Worm (Caenorhabditis elegans) whole organism, L1 larva: ENCODE measurements around the gene srh-187.

Source experiments
- C34B4.2 ChIP-seq: sonication (generic microtip); optimal IDR thresholded peaks from 2 replicates; lab custom pipeline; 2017; ENCODE audit warnings: mild to moderate bottlenecking, missing genetic modification characterization, missing compliant biosample characterization
- Y116A8C.19 ChIP-seq: sonication (generic microtip); optimal IDR thresholded peaks from 2 replicates; lab custom pipeline; 2016; ENCODE audit warnings: missing compliant biosample characterization, missing genetic modification characterization, borderline replicate concordance
- aha-1 ChIP-seq: fragments of 150-350 bp; optimal IDR thresholded peaks from 2 replicates; lab custom pipeline; 2014; ENCODE audit warnings: missing biosample characterization, missing genetic modification characterization
- alr-1 ChIP-seq: fragments of 200-800 bp; sonication (Bioruptor generic); optimal IDR thresholded peaks from 2 replicates; lab custom pipeline; 2018; ENCODE audit warnings: borderline replicate concordance, mild to moderate bottlenecking, missing genetic modification characterization, missing compliant biosample characterization
- blmp-1 ChIP-seq: fragments of 150-350 bp; optimal IDR thresholded peaks from 2 replicates; lab custom pipeline; 2014; ENCODE audit warnings: missing biosample characterization, missing genetic modification characterization
- ceh-63 ChIP-seq: fragments of 200-800 bp; sonication (Bioruptor generic); optimal IDR thresholded peaks from 2 replicates; lab custom pipeline; 2018; ENCODE audit warnings: mild to moderate bottlenecking, missing genetic modification characterization, missing compliant biosample characterization
- ceh-8 ChIP-seq: fragments of 200-800 bp; sonication (Bioruptor generic); optimal IDR thresholded peaks from 2 replicates; lab custom pipeline; 2018; ENCODE audit warnings: mild to moderate bottlenecking, missing genetic modification characterization, moderate library complexity, missing compliant biosample characterization
- ceh-82 ChIP-seq, 3 experiments: fragments of 150-350 bp in 1 of 3; sonication (generic microtip) in 2 of 3; optimal IDR thresholded peaks; 2 replicates each; lab custom pipeline; 2014 to 2017; ENCODE audit warnings: missing biosample characterization in 3 of 3, missing genetic modification characterization in 3 of 3
- ceh-88 ChIP-seq: fragments of 200-800 bp; sonication (Bioruptor generic); IDR thresholded peaks from 2 replicates; pipeline ENCODE4 v1.3.6; 2022; ENCODE audit warnings: missing genetic modification characterization, missing compliant biosample characterization
- efl-1 ChIP-seq, 4 experiments: fragments of 150-350 bp; optimal IDR thresholded peaks in 3 of 4; peaks in 1 of 4; 1 replicate in 1 of 4; 2 replicates in 3 of 4; lab custom pipeline; 2014; ENCODE audit warnings: missing biosample characterization in 2 of 4, missing genetic modification characterization in 2 of 4, missing genetic modification reagents in 2 of 4
- elt-2 ChIP-seq: sonication (generic microtip); optimal IDR thresholded peaks from 2 replicates; lab custom pipeline; 2016; ENCODE audit warnings: missing genetic modification characterization, mild to moderate bottlenecking, inconsistent platforms, missing compliant biosample characterization, missing genetic modification reagents
- ets-5 ChIP-seq: fragments of 200-800 bp; sonication (Bioruptor generic); IDR thresholded peaks from 2 replicates; pipeline ENCODE4 v1.3.6; 2022; ENCODE audit warnings: missing genetic modification characterization, missing compliant biosample characterization
- fkh-10 ChIP-seq: sonication (generic microtip); optimal IDR thresholded peaks from 2 replicates; lab custom pipeline; 2017; ENCODE audit warnings: missing biosample characterization, missing genetic modification reagents, missing genetic modification characterization
- fkh-8 ChIP-seq: sonication (generic microtip); optimal IDR thresholded peaks from 2 replicates; lab custom pipeline; 2016; ENCODE audit warnings: mild to moderate bottlenecking, missing genetic modification characterization, missing compliant biosample characterization
- hlh-4 ChIP-seq: sonication (generic microtip); optimal IDR thresholded peaks from 2 replicates; lab custom pipeline; 2016; ENCODE audit warnings: mild to moderate bottlenecking, missing genetic modification characterization, missing compliant biosample characterization
- irx-1 ChIP-seq: sonication (generic microtip); optimal IDR thresholded peaks from 2 replicates; lab custom pipeline; 2016; ENCODE audit warnings: missing genetic modification characterization, missing compliant biosample characterization
- jun-1 ChIP-seq: fragments of 150-350 bp; optimal IDR thresholded peaks from 2 replicates; lab custom pipeline; 2014; ENCODE audit warnings: missing biosample characterization, missing genetic modification reagents, missing genetic modification characterization
- lin-14 ChIP-seq: fragments of 200-800 bp; sonication (Bioruptor generic); optimal IDR thresholded peaks from 2 replicates; lab custom pipeline; 2018; ENCODE audit warnings: mild to moderate bottlenecking, missing genetic modification characterization, moderate library complexity, missing compliant biosample characterization
- lir-3 ChIP-seq: sonication (generic microtip); optimal IDR thresholded peaks from 2 replicates; lab custom pipeline; 2016; ENCODE audit warnings: mild to moderate bottlenecking, missing genetic modification characterization, moderate library complexity, missing compliant biosample characterization; ENCODE audit not compliant: poor library complexity
- lsy-2 ChIP-seq, 2 experiments: fragments of 150-350 bp; optimal IDR thresholded peaks; 2 replicates each; lab custom pipeline; 2014; ENCODE audit warnings: missing biosample characterization in 2 of 2, missing genetic modification characterization in 2 of 2
- nhr-11 ChIP-seq: fragments of 150-350 bp; optimal IDR thresholded peaks from 2 replicates; lab custom pipeline; 2014; ENCODE audit warnings: missing biosample characterization, missing genetic modification characterization
- nhr-12 ChIP-seq: sonication (generic microtip); optimal IDR thresholded peaks from 2 replicates; lab custom pipeline; 2017; ENCODE audit warnings: missing biosample characterization, missing genetic modification characterization
- nhr-237 ChIP-seq: fragments of 150-350 bp; optimal IDR thresholded peaks from 2 replicates; lab custom pipeline; 2014; ENCODE audit warnings: missing biosample characterization, missing genetic modification characterization
- nhr-47 ChIP-seq: sonication (generic microtip); optimal IDR thresholded peaks from 2 replicates; lab custom pipeline; 2016; ENCODE audit warnings: mild to moderate bottlenecking, missing genetic modification characterization, moderate library complexity, missing compliant biosample characterization
- nhr-71 ChIP-seq: sonication (generic microtip); optimal IDR thresholded peaks from 2 replicates; lab custom pipeline; 2016; ENCODE audit warnings: mild to moderate bottlenecking, missing genetic modification characterization, moderate library complexity, missing compliant biosample characterization
- nhr-84 ChIP-seq: sonication (generic microtip); optimal IDR thresholded peaks from 2 replicates; lab custom pipeline; 2017; ENCODE audit warnings: missing biosample characterization, missing genetic modification characterization
- nhr-85 ChIP-seq: sonication (generic microtip); peaks from one replicate; lab custom pipeline; 2016; ENCODE audit warnings: missing genetic modification characterization, inconsistent platforms, missing compliant biosample characterization
- nhr-90 ChIP-seq: sonication (generic microtip); optimal IDR thresholded peaks from 2 replicates; lab custom pipeline; 2016; ENCODE audit warnings: mild to moderate bottlenecking, missing genetic modification characterization, missing compliant biosample characterization; ENCODE audit not compliant: poor library complexity
- pag-3 ChIP-seq: sonication (generic microtip); optimal IDR thresholded peaks from 2 replicates; lab custom pipeline; 2017; ENCODE audit warnings: missing genetic modification characterization, mild to moderate bottlenecking, missing compliant biosample characterization, antibody characterized with exemption, borderline replicate concordance; ENCODE audit not compliant: insufficient read depth
- pax-3 ChIP-seq: fragments of 200-800 bp; sonication (Bioruptor generic); optimal IDR thresholded peaks from 2 replicates; lab custom pipeline; 2018; ENCODE audit warnings: mild to moderate bottlenecking, missing genetic modification characterization, moderate library complexity, missing compliant biosample characterization
- pqm-1 ChIP-seq: sonication (generic microtip); optimal IDR thresholded peaks from 3 replicates; lab custom pipeline; 2017; ENCODE audit warnings: missing biosample characterization, missing genetic modification characterization
- sup-37 ChIP-seq: fragments of 200-800 bp; sonication (Bioruptor generic); optimal IDR thresholded peaks from 2 replicates; lab custom pipeline; 2018; ENCODE audit warnings: mild to moderate bottlenecking, missing genetic modification characterization, missing compliant biosample characterization
- tbx-2 ChIP-seq: sonication (generic microtip); optimal IDR thresholded peaks from 2 replicates; lab custom pipeline; 2016; ENCODE audit warnings: missing genetic modification characterization, missing compliant biosample characterization
- unc-62 ChIP-seq: fragments of 150-350 bp; optimal IDR thresholded peaks from 2 replicates; lab custom pipeline; 2014; ENCODE audit warnings: missing biosample characterization, missing genetic modification reagents, missing genetic modification characterization
- unc-86 ChIP-seq: sonication (generic microtip); optimal IDR thresholded peaks from 2 replicates; lab custom pipeline; 2016; ENCODE audit warnings: missing genetic modification characterization, missing compliant biosample characterization
- vab-15 ChIP-seq: sonication (generic microtip); optimal IDR thresholded peaks from 2 replicates; lab custom pipeline; 2017; ENCODE audit warnings: missing genotype, mild to moderate bottlenecking, missing genetic modification characterization, missing compliant biosample characterization
- xbp-1 ChIP-seq: sonication (generic microtip); optimal IDR thresholded peaks from 2 replicates; lab custom pipeline; 2016; ENCODE audit warnings: missing genetic modification characterization, missing compliant biosample characterization

srh-187 gene

DNA sequence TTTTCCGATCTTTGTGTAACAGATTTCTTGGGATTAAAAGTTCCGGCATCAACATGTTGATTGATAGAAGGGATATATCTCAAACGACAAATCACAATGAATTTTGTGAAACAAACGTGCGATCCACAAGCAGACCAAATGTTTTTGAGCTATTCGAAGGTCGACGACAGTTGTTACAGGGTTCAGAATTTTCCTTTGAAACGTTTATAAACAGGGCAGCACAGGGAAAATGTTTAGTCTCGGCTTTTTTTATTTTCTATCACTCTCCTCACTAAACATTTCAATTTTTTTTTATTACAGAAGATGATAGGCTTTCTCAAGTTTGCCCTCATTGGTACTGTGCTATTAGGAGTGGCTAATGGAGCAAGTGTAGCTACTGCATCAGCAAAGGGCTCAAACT lies 25.2 kb upstream of the srh-187 start, which contains the start of gene exc-13:
Gene exc-13 (plus strand): TSS at position 301 of the 400 bp plus-strand sequence.
- TF ChIP-seq nhr-12, result no peak
- TF ChIP-seq nhr-71, result peak; percentile 5
- TF ChIP-seq, all 84 proteins: peak for 1

DNA sequence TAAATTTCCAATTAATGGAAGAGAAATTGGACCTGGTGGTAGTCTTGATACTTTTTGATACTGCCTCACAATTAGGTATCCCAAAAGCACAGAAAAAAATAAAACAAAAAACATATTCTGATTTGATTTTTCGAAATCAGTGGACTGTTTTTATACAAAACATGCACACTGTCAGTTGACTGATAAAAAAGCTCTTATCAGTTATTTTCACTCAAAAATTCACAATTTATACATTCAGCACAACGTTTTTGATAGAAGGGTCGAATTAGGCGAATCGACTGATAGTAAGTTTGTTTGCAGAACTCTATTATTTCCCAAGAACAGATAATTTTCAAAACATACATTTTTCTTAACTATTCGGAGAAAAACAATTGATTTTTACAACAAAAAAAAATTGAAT lies 24.3 kb upstream of the srh-187 start, which contains the start of gene cyp-35A2:
Gene cyp-35A2 (minus strand): TSS at position 124 of the 400 bp plus-strand sequence.
- no peak for TF ChIP-seq ceh-63 (GFP tag; lab: Kevin White, UChicago)
- no peak for TF ChIP-seq unc-86 (tag; lab: Kevin White, UChicago)
- TF ChIP-seq elt-2 (tag; lab: Kevin White, UChicago), result peak; percentile 90

DNA sequence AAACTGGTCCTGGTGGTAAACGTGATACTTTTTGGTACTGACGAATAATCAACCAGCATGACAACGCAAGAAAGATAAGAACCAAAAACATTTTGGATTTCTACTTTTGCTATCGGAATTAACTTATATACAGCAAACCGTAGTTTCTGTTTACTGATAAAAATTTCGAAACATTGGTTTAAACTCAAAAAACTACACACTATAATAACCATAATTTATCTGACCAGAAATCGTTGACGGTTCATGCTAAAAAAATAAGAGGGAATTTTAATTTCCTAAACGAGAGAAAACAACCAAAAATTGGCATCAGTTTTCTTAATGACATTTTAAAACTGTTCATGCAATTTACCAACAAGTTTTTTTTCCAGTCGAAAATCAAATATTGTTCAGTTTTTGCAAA lies 21.9 kb upstream of the srh-187 start, which contains the start of gene cyp-35A1:
Gene cyp-35A1 (minus strand): TSS at position 101 of the 400 bp plus-strand sequence.
- TF ChIP-seq sup-37 (no peak), efl-1 (optimal IDR thresholded peaks at IDR 0.05; lab: Kevin White, UChicago) (no peak), efl-1 (GFP tag; optimal IDR thresholded peaks at IDR 0.05 in 1 of 2; lab: Kevin White, UChicago) (peak in 1 of 2 experiments; percentile 37)

DNA sequence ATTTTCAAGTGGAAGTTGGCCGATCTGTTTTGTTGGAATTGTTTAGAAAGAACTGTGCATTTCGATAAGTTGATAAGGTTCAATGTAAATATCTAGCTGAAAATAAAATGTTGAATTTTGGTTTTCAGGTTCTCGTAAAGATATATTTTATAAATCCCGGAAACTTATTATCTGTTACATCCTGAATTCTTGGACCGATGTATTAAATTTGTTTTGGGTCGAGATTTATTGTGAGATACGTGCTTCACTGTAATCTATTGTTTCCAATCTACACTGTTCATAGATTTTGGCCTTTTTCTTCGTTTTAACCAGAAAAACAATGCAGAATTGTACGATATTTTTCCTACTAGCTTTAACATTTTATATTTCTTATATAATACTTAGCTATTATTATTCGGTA lies 17.4 kb upstream of the srh-187 start, which contains the start of gene C03G6.6:
Gene C03G6.6 (plus strand): TSS at position 301 of the 400 bp plus-strand sequence.
- TF ChIP-seq ceh-8 (GFP tag; lab: Kevin White, UChicago), result no peak
- TF ChIP-seq Y116A8C.19 (tag; lab: Kevin White, UChicago), result no peak
- TF ChIP-seq lir-3 (tag; lab: Kevin White, UChicago), result no peak
- TF ChIP-seq xbp-1, result no peak
- no peak for TF ChIP-seq jun-1
- no peak for TF ChIP-seq pqm-1
- TF ChIP-seq C34B4.2 (tag; lab: Kevin White, UChicago), result no peak
- no peak for TF ChIP-seq pax-3 (tag; lab: Kevin White, UChicago)
- TF ChIP-seq nhr-11 (tag; lab: Kevin White, UChicago), result no peak
- no peak for TF ChIP-seq nhr-47 (tag; lab: Kevin White, UChicago)

DNA sequence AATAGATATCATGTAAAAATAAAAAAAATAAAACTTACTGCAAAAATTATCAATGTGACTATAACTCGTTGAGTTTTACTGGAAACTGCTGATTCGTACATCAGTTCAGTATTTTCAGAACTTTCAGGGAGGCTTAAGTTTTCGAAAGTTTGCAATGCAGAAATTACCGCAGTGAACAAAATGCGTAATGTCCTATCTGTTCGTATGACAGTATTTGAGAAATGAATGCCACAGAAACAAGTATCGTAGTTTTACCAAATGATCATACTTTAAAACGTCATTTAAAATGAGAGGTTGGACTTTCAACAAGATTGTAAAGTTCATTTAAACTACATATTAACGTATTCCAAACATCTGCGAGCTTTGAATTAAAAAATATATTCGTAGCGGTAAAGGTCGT lies 17.0 kb upstream of the srh-187 start, which contains the start of gene C03G6.21:
Gene C03G6.21 (minus strand): TSS at position 101 of the 400 bp plus-strand sequence.
- no peak for TF ChIP-seq alr-1 (tag; lab: Kevin White, UChicago)
- TF ChIP-seq sup-37, result no peak
- no peak for TF ChIP-seq xbp-1
- TF ChIP-seq unc-62 (GFP tag; lab: Kevin White, UChicago), result no peak
- no peak for TF ChIP-seq vab-15 (tag; lab: Kevin White, UChicago)
- TF ChIP-seq lsy-2 (tag; optimal IDR thresholded peaks at IDR 0.05; lab: Kevin White, UChicago), result no peak
- TF ChIP-seq lir-3 (tag; lab: Kevin White, UChicago), result no peak
- TF ChIP-seq nhr-12, result no peak
- no peak for TF ChIP-seq irx-1 (tag; lab: Kevin White, UChicago)
- no peak for TF ChIP-seq nhr-11 (tag; lab: Kevin White, UChicago)
- TF ChIP-seq blmp-1 (tag; lab: Kevin White, UChicago), result no peak
- no peak for TF ChIP-seq ceh-88 (GFP tag; lab: Robert Waterston, UW)
- TF ChIP-seq nhr-85, result no peak
- TF ChIP-seq fkh-8 (tag; lab: Kevin White, UChicago), result no peak

DNA sequence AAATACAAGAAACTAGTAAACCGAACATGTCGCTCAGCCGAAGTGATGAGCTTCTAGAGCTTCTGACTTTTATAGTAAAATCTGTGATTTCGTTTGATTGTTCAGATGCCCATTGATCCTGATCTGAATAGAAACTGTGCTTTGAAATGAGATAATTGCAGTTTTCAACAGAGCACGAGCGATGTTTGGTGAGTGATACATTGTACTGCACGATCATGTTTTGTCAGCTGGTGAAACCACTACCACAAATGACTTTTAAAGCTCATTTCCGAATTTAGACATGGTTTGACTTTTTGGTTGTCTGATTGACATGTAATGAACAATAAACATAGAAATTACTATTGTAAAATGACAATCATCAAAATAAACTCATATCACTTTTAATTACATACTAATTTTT lies 15.7 kb upstream of the srh-187 start, which contains the start of gene tag-293:
Gene tag-293 (minus strand): TSS at position 101 of the 400 bp plus-strand sequence.
- TF ChIP-seq elt-2 (tag; lab: Kevin White, UChicago), result no peak
- TF ChIP-seq unc-62 (GFP tag; lab: Kevin White, UChicago), result no peak
- no peak for TF ChIP-seq ets-5 (GFP tag; lab: Robert Waterston, UW)
- TF ChIP-seq lir-3 (tag; lab: Kevin White, UChicago), result no peak
- no peak for TF ChIP-seq pqm-1
- no peak for TF ChIP-seq tbx-2
- TF ChIP-seq fkh-10 (GFP tag; lab: Kevin White, UChicago), result no peak
- no peak for TF ChIP-seq nhr-237 (tag; lab: Kevin White, UChicago)
- no peak for TF ChIP-seq ceh-82 (tag; optimal IDR thresholded peaks at IDR 0.05; lab: Kevin White, UChicago)
- TF ChIP-seq nhr-47 (tag; lab: Kevin White, UChicago), result no peak
- TF ChIP-seq lin-14 (GFP tag; lab: Kevin White, UChicago), result no peak
- no peak for TF ChIP-seq pag-3 (tag; lab: Kevin White, UChicago)
- no peak for TF ChIP-seq nhr-84 (tag; lab: Kevin White, UChicago)
- no peak for TF ChIP-seq aha-1 (tag; lab: Kevin White, UChicago)
- no peak for TF ChIP-seq hlh-4 (tag; lab: Kevin White, UChicago)
- TF ChIP-seq nhr-90, result no peak
- no peak for TF ChIP-seq C34B4.2 (tag; lab: Kevin White, UChicago)
